Worm (Caenorhabditis elegans) whole organism, late embryonic: ENCODE results near the gene C34C12.7.

Experiments
- C08G9.2 ChIP-seq: sonication (generic microtip); optimal IDR thresholded peaks from 2 replicates; lab custom pipeline; 2016; ENCODE audit warnings: mild to moderate bottlenecking, missing genetic modification characterization, moderate library complexity, missing compliant biosample characterization
- C38D4.7 ChIP-seq: fragments of 200-800 bp; sonication (Bioruptor generic); optimal IDR thresholded peaks from 2 replicates; lab custom pipeline; 2018; ENCODE audit warnings: mild to moderate bottlenecking, missing genetic modification characterization, moderate library complexity, missing compliant biosample characterization
- F13H6.1 ChIP-seq: sonication (generic microtip); optimal IDR thresholded peaks from 2 replicates; lab custom pipeline; 2016; ENCODE audit warnings: missing genetic modification characterization, missing compliant biosample characterization
- K02D7.2 ChIP-seq: sonication (generic microtip); optimal IDR thresholded peaks from 2 replicates; lab custom pipeline; 2017; ENCODE audit warnings: mild to moderate bottlenecking, missing genetic modification characterization, missing compliant biosample characterization
- K09A11.1 ChIP-seq: sonication (generic microtip); optimal IDR thresholded peaks from 2 replicates; lab custom pipeline; 2017; ENCODE audit warnings: antibody characterized with exemption, mild to moderate bottlenecking, missing genetic modification characterization, missing compliant biosample characterization; ENCODE audit not compliant: insufficient read depth
- T23F11.4 ChIP-seq: fragments of 200-800 bp; sonication (Bioruptor generic); optimal IDR thresholded peaks from 2 replicates; lab custom pipeline; 2018; ENCODE audit warnings: mild to moderate bottlenecking, missing genetic modification characterization, missing compliant biosample characterization
- ama-1 ChIP-seq: fragments of 150-350 bp; optimal IDR thresholded peaks from 2 replicates; lab custom pipeline; 2014
- ceh-14 ChIP-seq: sonication (generic microtip); optimal IDR thresholded peaks from 2 replicates; lab custom pipeline; 2016; ENCODE audit warnings: missing genotype, missing genetic modification characterization, missing compliant biosample characterization
- ceh-18 ChIP-seq: sonication (generic microtip); optimal IDR thresholded peaks from 2 replicates; lab custom pipeline; 2016; ENCODE audit warnings: missing genetic modification characterization, missing compliant biosample characterization
- ceh-2 ChIP-seq: sonication (generic microtip); optimal IDR thresholded peaks from 2 replicates; lab custom pipeline; 2016; ENCODE audit warnings: missing genotype, missing genetic modification characterization, missing compliant biosample characterization
- ceh-22 ChIP-seq: sonication (generic microtip); optimal IDR thresholded peaks from 2 replicates; lab custom pipeline; 2017; ENCODE audit warnings: missing biosample characterization, missing genetic modification characterization
- ceh-24 ChIP-seq: sonication (generic microtip); optimal IDR thresholded peaks from 2 replicates; lab custom pipeline; 2016; ENCODE audit warnings: mild to moderate bottlenecking, missing genetic modification characterization, missing compliant biosample characterization
- ceh-30 ChIP-seq: fragments of 150-350 bp; optimal IDR thresholded peaks from 2 replicates; lab custom pipeline; 2014; ENCODE audit warnings: missing biosample characterization, missing genetic modification characterization
- ceh-48 ChIP-seq: sonication (generic microtip); optimal IDR thresholded peaks from 2 replicates; lab custom pipeline; 2016; ENCODE audit warnings: missing genetic modification characterization, inconsistent platforms, missing compliant biosample characterization
- ceh-9 ChIP-seq: sonication (generic microtip); optimal IDR thresholded peaks from 2 replicates; lab custom pipeline; 2016; ENCODE audit warnings: mild to moderate bottlenecking, missing genetic modification characterization, inconsistent platforms, missing compliant biosample characterization
- che-1 ChIP-seq: sonication (generic microtip); optimal IDR thresholded peaks from 2 replicates; lab custom pipeline; 2016; ENCODE audit warnings: mild to moderate bottlenecking, missing genetic modification characterization, missing compliant biosample characterization
- dmd-4 ChIP-seq: sonication (generic microtip); optimal IDR thresholded peaks from 2 replicates; lab custom pipeline; 2016; ENCODE audit warnings: borderline replicate concordance, missing genetic modification characterization, missing compliant biosample characterization
- dve-1 ChIP-seq: sonication (generic microtip); optimal IDR thresholded peaks from 2 replicates; lab custom pipeline; 2017; ENCODE audit warnings: antibody characterized with exemption, mild to moderate bottlenecking, missing genetic modification characterization, missing compliant biosample characterization
- elt-2 ChIP-seq: sonication (generic microtip); optimal IDR thresholded peaks from 2 replicates; lab custom pipeline; 2016; ENCODE audit warnings: missing genetic modification reagents, missing genetic modification characterization, missing compliant biosample characterization
- ets-4 ChIP-seq: sonication (generic microtip); optimal IDR thresholded peaks from 2 replicates; lab custom pipeline; 2016; ENCODE audit warnings: missing genetic modification characterization, missing compliant biosample characterization
- fkh-10 ChIP-seq: fragments of 150-350 bp; optimal IDR thresholded peaks from 2 replicates; lab custom pipeline; 2014; ENCODE audit warnings: missing biosample characterization, missing genetic modification reagents, missing genetic modification characterization
- fkh-6 ChIP-seq: sonication (generic microtip); optimal IDR thresholded peaks from 2 replicates; lab custom pipeline; 2016; ENCODE audit warnings: missing genetic modification characterization, missing compliant biosample characterization
- hlh-13 ChIP-seq: fragments of 200-800 bp; sonication (Bioruptor generic); optimal IDR thresholded peaks from 2 replicates; lab custom pipeline; 2018; ENCODE audit warnings: mild to moderate bottlenecking, missing genetic modification characterization, missing compliant biosample characterization
- hlh-15 ChIP-seq: sonication (generic microtip); optimal IDR thresholded peaks from 2 replicates; lab custom pipeline; 2016; ENCODE audit warnings: missing genetic modification characterization, missing compliant biosample characterization
- hlh-30 ChIP-seq: sonication (generic microtip); optimal IDR thresholded peaks from 2 replicates; lab custom pipeline; 2017; ENCODE audit warnings: antibody characterized with exemption, missing genetic modification characterization, missing compliant biosample characterization; ENCODE audit not compliant: insufficient read depth
- hlh-6 ChIP-seq: sonication (generic microtip); optimal IDR thresholded peaks from 2 replicates; lab custom pipeline; 2016; ENCODE audit warnings: missing genotype, missing genetic modification characterization, missing compliant biosample characterization
- lim-6 ChIP-seq: sonication (generic microtip); optimal IDR thresholded peaks from 2 replicates; lab custom pipeline; 2016; ENCODE audit warnings: missing genetic modification characterization, missing compliant biosample characterization
- mec-3 ChIP-seq: sonication (generic microtip); optimal IDR thresholded peaks from 2 replicates; lab custom pipeline; 2016; ENCODE audit warnings: borderline replicate concordance, missing genetic modification characterization, missing compliant biosample characterization
- nfya-1 ChIP-seq: sonication (generic microtip); optimal IDR thresholded peaks from 2 replicates; lab custom pipeline; 2017; ENCODE audit warnings: missing genetic modification characterization, mild to moderate bottlenecking, missing compliant biosample characterization, antibody characterized with exemption, moderate library complexity
- nhr-11 ChIP-seq: fragments of 150-350 bp; optimal IDR thresholded peaks from 2 replicates; lab custom pipeline; 2014; ENCODE audit warnings: missing biosample characterization, missing genetic modification characterization
- odd-2 ChIP-seq: sonication (generic microtip); optimal IDR thresholded peaks from 2 replicates; lab custom pipeline; 2017; ENCODE audit warnings: antibody characterized with exemption, mild to moderate bottlenecking, missing genetic modification characterization, missing compliant biosample characterization
- pat-9 ChIP-seq: fragments of 200-800 bp; sonication (Bioruptor generic); optimal IDR thresholded peaks from 2 replicates; lab custom pipeline; 2018; ENCODE audit warnings: mild to moderate bottlenecking, missing genetic modification characterization, moderate library complexity, missing compliant biosample characterization
- pax-1 ChIP-seq: fragments of 150-350 bp; optimal IDR thresholded peaks from 2 replicates; lab custom pipeline; 2014; ENCODE audit warnings: missing biosample characterization, missing genetic modification characterization
- pha-4 ChIP-seq: fragments of 150-350 bp; optimal IDR thresholded peaks from 2 replicates; lab custom pipeline; 2018; ENCODE audit warnings: missing biosample characterization, missing genetic modification reagents, missing genetic modification characterization
- pros-1 ChIP-seq: fragments of 150-350 bp; optimal IDR thresholded peaks from 2 replicates; lab custom pipeline; 2014; ENCODE audit warnings: missing biosample characterization, missing genetic modification reagents, missing genetic modification characterization
- ref-2 ChIP-seq: sonication (generic microtip); optimal IDR thresholded peaks from 2 replicates; lab custom pipeline; 2016; ENCODE audit warnings: missing genetic modification characterization, missing compliant biosample characterization
- rnt-1 ChIP-seq: sonication (generic microtip); optimal IDR thresholded peaks from 2 replicates; lab custom pipeline; 2016; ENCODE audit warnings: missing genetic modification characterization, missing compliant biosample characterization
- sox-2 ChIP-seq: fragments of 200-800 bp; sonication (Bioruptor generic); IDR thresholded peaks from 2 replicates; pipeline ENCODE4 v1.3.6; 2022; ENCODE audit warnings: missing genetic modification reagents, missing genetic modification characterization, missing compliant biosample characterization
- sox-4 ChIP-seq: sonication (generic microtip); optimal IDR thresholded peaks from 2 replicates; lab custom pipeline; 2017; ENCODE audit warnings: mild to moderate bottlenecking, missing genetic modification characterization, inconsistent platforms, missing compliant biosample characterization
- tbx-2 ChIP-seq: sonication (generic microtip); optimal IDR thresholded peaks from 2 replicates; lab custom pipeline; 2016; ENCODE audit warnings: missing genetic modification characterization, missing compliant biosample characterization
- tbx-7 ChIP-seq: sonication (generic microtip); optimal IDR thresholded peaks from 2 replicates; lab custom pipeline; 2016; ENCODE audit warnings: missing genotype, missing genetic modification characterization, missing compliant biosample characterization
- unc-3 ChIP-seq, 2 experiments: fragments of 200-800 bp in 1 of 2; sonication (Bioruptor generic) in 1 of 2; sonication (generic microtip) in 1 of 2; conservative IDR thresholded peaks in 1 of 2; optimal IDR thresholded peaks in 1 of 2; 2 replicates each; pipeline versions ENCODE4 v1.3.6 to Lab custom; 2016 to 2022; ENCODE audit warnings: missing compliant biosample characterization in 2 of 2, missing genetic modification characterization in 2 of 2, missing genetic modification reagents in 1 of 2
- unc-42 ChIP-seq: sonication (generic microtip); optimal IDR thresholded peaks from 2 replicates; lab custom pipeline; 2016; ENCODE audit warnings: missing genotype, missing genetic modification characterization, missing compliant biosample characterization
- unc-55 ChIP-seq: sonication (generic microtip); optimal IDR thresholded peaks from 2 replicates; lab custom pipeline; 2017; ENCODE audit warnings: missing biosample characterization, missing genetic modification reagents, missing genetic modification characterization
- unc-86 ChIP-seq: sonication (generic microtip); optimal IDR thresholded peaks from 2 replicates; lab custom pipeline; 2016; ENCODE audit warnings: missing genetic modification characterization, missing compliant biosample characterization

The C34C12.7 gene

DNA sequence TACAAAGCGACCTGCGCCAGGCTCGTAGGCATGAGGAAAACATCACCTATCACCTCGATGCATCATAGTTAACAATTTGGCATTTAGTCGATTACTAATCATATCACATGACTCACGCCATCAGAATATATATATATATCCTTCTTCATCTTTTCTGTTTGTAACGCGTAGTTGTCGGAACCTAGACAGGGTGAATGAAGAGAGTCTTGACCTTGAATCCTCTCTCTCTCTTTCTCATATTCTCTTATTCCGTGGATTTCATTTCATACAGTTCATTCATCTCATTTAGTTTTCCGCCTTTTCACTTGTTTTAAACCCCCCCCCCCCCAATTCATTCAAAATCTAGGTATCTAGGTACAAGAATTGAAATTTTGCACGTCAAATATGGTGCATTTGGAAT is 7.9 kb downstream of the C34C12.7 start:
- TF ChIP-seq hlh-30 = peak; percentile 19
- no peak for TF ChIP-seq pha-4 (tag; lab: Kevin White, UChicago)

DNA sequence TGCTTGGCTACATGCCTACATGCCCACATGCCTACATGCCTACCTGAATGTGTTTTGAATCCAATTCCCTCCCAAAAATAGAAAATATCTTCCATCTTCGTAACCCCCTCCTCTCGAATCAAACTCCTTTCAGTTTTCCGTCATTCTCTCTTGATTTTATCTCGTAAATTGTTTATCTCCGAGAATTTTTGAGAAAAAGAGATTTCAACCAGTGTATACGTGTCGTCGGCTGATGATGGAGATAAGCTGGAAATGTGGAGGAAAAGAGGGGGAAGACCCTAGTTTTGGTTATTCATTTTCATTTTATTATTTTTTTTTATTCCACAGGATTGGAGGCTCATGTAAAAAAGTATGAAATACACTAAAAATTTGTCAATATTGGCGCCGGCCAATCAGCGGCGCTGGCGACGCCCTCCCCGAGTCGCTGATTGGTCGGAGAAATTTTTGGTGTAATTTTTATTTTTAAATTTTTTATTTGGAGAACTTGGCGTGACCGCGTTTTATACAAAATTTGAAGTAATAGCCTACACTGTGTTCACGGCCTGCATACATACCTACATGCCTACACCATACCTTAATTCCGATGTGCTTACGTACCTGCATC is 9.2 kb downstream of the C34C12.7 start:
- TF ChIP-seq nfya-1 (peak; percentile 86), unc-55 (GFP tag; lab: Kevin White, UChicago) (no peak)

DNA sequence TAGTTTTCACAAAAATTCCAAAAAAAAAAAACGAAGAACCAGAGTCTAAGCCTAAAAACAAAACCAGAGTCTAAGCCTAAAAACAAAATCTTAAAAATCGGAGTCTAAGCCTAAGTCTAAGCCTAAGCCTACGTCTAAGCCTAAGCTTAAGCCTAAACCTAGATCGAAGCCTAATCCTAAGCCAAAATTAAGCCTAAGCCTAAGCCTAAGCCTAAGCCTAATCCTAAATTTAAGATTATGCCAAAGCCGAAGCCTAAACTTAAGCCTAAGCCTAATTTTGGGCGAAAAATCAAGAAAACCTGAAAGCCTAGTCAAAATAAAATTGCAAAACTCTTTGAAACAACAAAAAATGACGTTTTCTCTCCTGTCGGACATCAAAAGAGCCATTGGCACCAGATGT is 10.8 kb downstream of the C34C12.7 start:
- TF ChIP-seq unc-55 (GFP tag; lab: Kevin White, UChicago) (no peak), dve-1 (tag; lab: Kevin White, UChicago) (peak; percentile 90)

DNA sequence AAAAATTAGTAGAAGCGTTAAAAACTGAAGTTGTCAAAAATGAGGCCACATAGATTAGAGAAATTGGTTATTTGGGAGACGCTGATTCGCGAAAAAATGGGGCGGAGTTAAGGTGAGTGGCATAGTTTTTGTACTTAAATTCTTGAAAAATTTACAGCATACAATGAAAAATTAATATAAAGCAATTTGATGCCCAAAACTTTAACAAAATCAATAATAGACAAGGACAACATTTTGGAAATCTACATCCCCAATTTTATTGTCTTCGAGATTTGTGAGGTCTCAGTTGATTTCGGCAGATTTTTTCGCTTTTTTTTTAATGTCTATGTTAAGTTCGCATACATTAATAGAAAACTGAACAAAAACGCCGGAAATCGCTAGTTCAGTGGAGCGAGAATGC is 11.9 kb downstream of the C34C12.7 start:
- TF ChIP-seq unc-55 (GFP tag; lab: Kevin White, UChicago) = no peak
- TF ChIP-seq nfya-1 = no peak
- TF ChIP-seq lim-6 (tag; lab: Kevin White, UChicago) = peak; percentile 94
- TF ChIP-seq K09A11.1 = no peak
- no peak for TF ChIP-seq hlh-6 (tag; lab: Kevin White, UChicago)
- no peak for TF ChIP-seq pros-1 (tag; lab: Kevin White, UChicago)
- TF ChIP-seq fkh-10 = no peak
- peak; percentile 79 for TF ChIP-seq F13H6.1
- TF ChIP-seq ref-2 (tag; lab: Kevin White, UChicago) = peak; percentile 95
- no peak for TF ChIP-seq ceh-24 (tag; lab: Kevin White, UChicago)
- no peak for TF ChIP-seq nhr-11 (tag; lab: Kevin White, UChicago)
- peak; percentile 81 for TF ChIP-seq hlh-15 (tag; lab: Kevin White, UChicago)
- no peak for TF ChIP-seq hlh-13 (GFP tag; lab: Kevin White, UChicago)
- peak; percentile 99 for TF ChIP-seq C08G9.2 (tag; lab: Kevin White, UChicago)
- peak; percentile 99 for TF ChIP-seq tbx-7
- TF ChIP-seq sox-4 (tag; lab: Kevin White, UChicago) = no peak
- no peak for TF ChIP-seq ama-1 (lab: Kevin White, UChicago)
- no peak for TF ChIP-seq ceh-48
- no peak for TF ChIP-seq unc-3 (GFP tag; conservative IDR thresholded peaks at IDR 0.05; lab: Robert Waterston, UW)
- peak; percentile 88 for TF ChIP-seq unc-3 (tag; optimal IDR thresholded peaks at IDR 0.05; lab: Kevin White, UChicago)
- TF ChIP-seq elt-2 (tag; lab: Kevin White, UChicago) = peak; percentile 88
- no peak for TF ChIP-seq ceh-30 (tag; lab: Kevin White, UChicago)
- peak; percentile 76 for TF ChIP-seq fkh-6 (tag; lab: Kevin White, UChicago)
- peak; percentile 44 for TF ChIP-seq dmd-4
- TF ChIP-seq ceh-14 (tag; lab: Kevin White, UChicago) = peak; percentile 95
- TF ChIP-seq pat-9 (tag; lab: Kevin White, UChicago) = no peak
- TF ChIP-seq pha-4 (tag; lab: Kevin White, UChicago) = no peak
- TF ChIP-seq sox-2 (GFP tag; lab: Robert Waterston, UW) = no peak
- TF ChIP-seq unc-86 (tag; lab: Kevin White, UChicago) = peak; percentile 82
- TF ChIP-seq K02D7.2 = no peak
- TF ChIP-seq ets-4 = peak; percentile 98
- no peak for TF ChIP-seq ceh-22 (tag; lab: Kevin White, UChicago)
- TF ChIP-seq ceh-18 = peak; percentile 32
- TF ChIP-seq rnt-1 (tag; lab: Kevin White, UChicago) = peak; percentile 87
- no peak for TF ChIP-seq T23F11.4
- no peak for TF ChIP-seq ceh-9 (tag; lab: Kevin White, UChicago)
- peak; percentile 56 for TF ChIP-seq C38D4.7 (GFP tag; lab: Kevin White, UChicago)
- TF ChIP-seq pax-1 = no peak
- peak; percentile 96 for TF ChIP-seq mec-3 (tag; lab: Kevin White, UChicago)
- TF ChIP-seq ceh-2 (tag; lab: Kevin White, UChicago) = peak; percentile 96
- peak; percentile 36 for TF ChIP-seq che-1 (tag; lab: Kevin White, UChicago)
- TF ChIP-seq unc-42 (tag; lab: Kevin White, UChicago) = peak; percentile 70
- TF ChIP-seq odd-2 (tag; lab: Kevin White, UChicago) = no peak
- peak; percentile 97 for TF ChIP-seq tbx-2
